Fruit fly (Drosophila melanogaster) whole organism, embryonic: ENCODE results near the gene CG31404.

Experiments used
- ATbp ChIP-seq: fragments of 200-800 bp; sonication (Bioruptor generic); optimal IDR thresholded peaks from 2 replicates; lab custom pipeline; 2017; ENCODE audit warnings: missing biosample characterization, mild to moderate bottlenecking, missing genetic modification characterization, missing genetic modification reagents
- Blimp-1 ChIP-seq: fragments of 200-800 bp; sonication (Bioruptor generic); optimal IDR thresholded peaks from 3 replicates; lab custom pipeline; 2018; ENCODE audit warnings: missing biosample characterization, missing genetic modification characterization, mild to moderate bottlenecking, moderate library complexity, missing genetic modification reagents
- CG10654 ChIP-seq: fragments of 200-800 bp; sonication (Bioruptor generic); optimal IDR thresholded peaks from 2 replicates; lab custom pipeline; 2016; ENCODE audit warnings: missing biosample characterization, missing genetic modification characterization
- CG11247 ChIP-seq: fragments of 200-800 bp; sonication (Bioruptor generic); IDR thresholded peaks from 2 replicates; pipeline ENCODE4 v1.3.6; 2022; ENCODE audit warnings: missing biosample characterization, missing genetic modification characterization
- CG11696 ChIP-seq: fragments of 200-800 bp; sonication (Bioruptor generic); IDR thresholded peaks from 2 replicates; pipeline ENCODE4 v1.3.6; 2022; ENCODE audit warnings: missing biosample characterization, missing genetic modification characterization
- CG12236 ChIP-seq: fragments of 200-800 bp; sonication (Bioruptor generic); optimal IDR thresholded peaks from 2 replicates; lab custom pipeline; 2016; ENCODE audit warnings: missing biosample characterization, missing genetic modification characterization
- CG13775 ChIP-seq: fragments of 200-800 bp; sonication (Bioruptor generic); optimal IDR thresholded peaks from 3 replicates; lab custom pipeline; 2017; ENCODE audit warnings: missing biosample characterization, mild to moderate bottlenecking, missing genetic modification characterization
- CG15269 ChIP-seq: fragments of 200-800 bp; sonication (Bioruptor generic); optimal IDR thresholded peaks from 2 replicates; lab custom pipeline; 2018; ENCODE audit warnings: missing biosample characterization, mild to moderate bottlenecking, missing genetic modification characterization, moderate library complexity
- CG15601 ChIP-seq: fragments of 200-800 bp; sonication (Bioruptor generic); optimal IDR thresholded peaks from 3 replicates; lab custom pipeline; 2019; ENCODE audit warnings: missing biosample characterization, mild to moderate bottlenecking, missing genetic modification characterization, moderate library complexity
- CG17328 ChIP-seq: fragments of 200-800 bp; sonication (Bioruptor generic); IDR thresholded peaks from 2 replicates; pipeline ENCODE4 v1.3.6; 2022; ENCODE audit warnings: missing biosample characterization, missing genetic modification characterization
- CG17359 ChIP-seq: fragments of 200-800 bp; sonication (Bioruptor generic); optimal IDR thresholded peaks from 3 replicates; lab custom pipeline; 2018; ENCODE audit warnings: missing biosample characterization, mild to moderate bottlenecking, missing genetic modification characterization, moderate library complexity
- CG1792 ChIP-seq: fragments of 200-800 bp; sonication (Bioruptor generic); optimal IDR thresholded peaks from 2 replicates; lab custom pipeline; 2016; ENCODE audit warnings: missing biosample characterization, missing genetic modification characterization
- CG18262 ChIP-seq: fragments of 200-800 bp; optimal IDR thresholded peaks from 3 replicates; lab custom pipeline; 2019; ENCODE audit warnings: missing biosample characterization, mild to moderate bottlenecking, missing genetic modification characterization, moderate library complexity
- CG30403 ChIP-seq: fragments of 200-800 bp; sonication (Bioruptor generic); optimal IDR thresholded peaks from 3 replicates; lab custom pipeline; 2016; ENCODE audit warnings: missing biosample characterization, missing genetic modification characterization
- CG31224 ChIP-seq: fragments of 200-800 bp; sonication (Bioruptor generic); IDR thresholded peaks from 2 replicates; pipeline ENCODE4 v1.3.6; 2022; ENCODE audit warnings: missing biosample characterization, missing genetic modification characterization
- CG34224 ChIP-seq: fragments of 200-800 bp; sonication (Bioruptor generic); IDR thresholded peaks from 3 replicates; pipeline ENCODE4 v1.3.6; 2022; ENCODE audit warnings: missing biosample characterization, missing genetic modification characterization; ENCODE audit not compliant: partially characterized antibody
- CG43689 ChIP-seq: fragments of 200-800 bp; sonication (Bioruptor generic); IDR thresholded peaks from 2 replicates; pipeline ENCODE4 v1.3.6; 2022; ENCODE audit warnings: missing biosample characterization, missing genetic modification characterization
- CG7745 ChIP-seq: fragments of 200-800 bp; sonication (Bioruptor generic); optimal IDR thresholded peaks from 2 replicates; lab custom pipeline; 2018; ENCODE audit warnings: missing biosample characterization, mild to moderate bottlenecking, missing genetic modification characterization, moderate library complexity
- Dip3 ChIP-seq: fragments of 200-800 bp; sonication (Bioruptor generic); optimal IDR thresholded peaks from 3 replicates; lab custom pipeline; 2016; ENCODE audit warnings: missing biosample characterization, missing genetic modification characterization
- HLH54F ChIP-seq: fragments of 200-800 bp; sonication (Bioruptor generic); optimal IDR thresholded peaks from 3 replicates; lab custom pipeline; 2016; ENCODE audit warnings: missing biosample characterization, missing genetic modification characterization
- Hmr ChIP-seq: fragments of 200-800 bp; sonication (Bioruptor generic); optimal IDR thresholded peaks from 3 replicates; lab custom pipeline; 2017; ENCODE audit warnings: mild to moderate bottlenecking, missing biosample characterization, missing genetic modification reagents, missing genetic modification characterization
- Kr ChIP-seq: fragments of 200-800 bp; sonication (Bioruptor generic); optimal IDR thresholded peaks from 2 replicates; lab custom pipeline; 2017; ENCODE audit warnings: missing biosample characterization, mild to moderate bottlenecking, missing genetic modification characterization
- Nf-YA ChIP-seq: fragments of 200-800 bp; sonication (Bioruptor generic); IDR thresholded peaks from 2 replicates; pipeline ENCODE4 v1.3.6; 2022; ENCODE audit warnings: missing biosample characterization, missing genetic modification characterization
- PHDP ChIP-seq: fragments of 200-800 bp; sonication (Bioruptor generic); optimal IDR thresholded peaks from 3 replicates; lab custom pipeline; 2018; ENCODE audit warnings: missing biosample characterization, mild to moderate bottlenecking, missing genetic modification characterization, moderate library complexity
- Six4 ChIP-seq: fragments of 200-800 bp; sonication (Bioruptor generic); optimal IDR thresholded peaks from 2 replicates; lab custom pipeline; 2016; ENCODE audit warnings: missing biosample characterization, missing genetic modification characterization
- Taf1 ChIP-seq: fragments of 200-800 bp; sonication (Bioruptor generic); IDR thresholded peaks from 2 replicates; pipeline ENCODE4 v1.3.6; 2022; ENCODE audit warnings: missing biosample characterization, missing genetic modification characterization
- YL-1 ChIP-seq: fragments of 200-800 bp; sonication (Bioruptor generic); optimal IDR thresholded peaks from 3 replicates; lab custom pipeline; 2017; ENCODE audit warnings: missing biosample characterization, mild to moderate bottlenecking, missing genetic modification characterization
- ap ChIP-seq: fragments of 200-800 bp; sonication (Bioruptor generic); IDR thresholded peaks from 2 replicates; pipeline ENCODE4 v1.3.6; 2022; ENCODE audit warnings: missing biosample characterization, missing genetic modification characterization
- ato ChIP-seq: fragments of 200-800 bp; sonication (Bioruptor generic); IDR thresholded peaks from 2 replicates; pipeline ENCODE4 v1.3.6; 2022; ENCODE audit warnings: missing biosample characterization, missing genetic modification characterization; ENCODE audit not compliant: partially characterized antibody
- az2 ChIP-seq: fragments of 200-800 bp; sonication (Bioruptor generic); optimal IDR thresholded peaks from 3 replicates; lab custom pipeline; 2016; ENCODE audit warnings: missing biosample characterization, missing genetic modification characterization
- bigmax ChIP-seq: fragments of 200-800 bp; sonication (Bioruptor generic); optimal IDR thresholded peaks from 2 replicates; lab custom pipeline; 2018; ENCODE audit warnings: missing biosample characterization, mild to moderate bottlenecking, missing genetic modification characterization
- chif ChIP-seq, 2 experiments: fragments of 200-800 bp; sonication (Bioruptor generic); optimal IDR thresholded peaks; 3 replicates each; lab custom pipeline; 2016; ENCODE audit warnings: missing biosample characterization in 2 of 2, missing genetic modification characterization in 2 of 2
- cwo ChIP-seq: fragments of 200-800 bp; sonication (Bioruptor generic); optimal IDR thresholded peaks from 3 replicates; lab custom pipeline; 2017; ENCODE audit warnings: missing biosample characterization, missing genetic modification characterization, mild to moderate bottlenecking, moderate library complexity, missing genetic modification reagents
- dan ChIP-seq: fragments of 200-800 bp; sonication (Bioruptor generic); IDR thresholded peaks from 2 replicates; pipeline ENCODE4 v1.3.6; 2022; ENCODE audit warnings: missing biosample characterization, missing genetic modification characterization
- gem ChIP-seq: fragments of 200-800 bp; sonication (Bioruptor generic); optimal IDR thresholded peaks from 2 replicates; lab custom pipeline; 2019; ENCODE audit warnings: missing biosample characterization, mild to moderate bottlenecking, missing genetic modification characterization, moderate library complexity
- ken ChIP-seq: fragments of 200-800 bp; sonication (Bioruptor generic); IDR thresholded peaks from 3 replicates; pipeline ENCODE4 v1.3.6; 2022; ENCODE audit warnings: missing biosample characterization, missing genetic modification characterization
- knrl ChIP-seq: fragments of 200-800 bp; sonication (Bioruptor generic); IDR thresholded peaks from 3 replicates; pipeline ENCODE4 v1.3.6; 2022; ENCODE audit warnings: missing biosample characterization, missing genetic modification characterization; ENCODE audit not compliant: partially characterized antibody
- mam ChIP-seq: fragments of 200-800 bp; sonication (Bioruptor generic); optimal IDR thresholded peaks from 3 replicates; lab custom pipeline; 2016; ENCODE audit warnings: missing biosample characterization, missing genetic modification characterization
- nerfin-1 ChIP-seq: fragments of 200-800 bp; sonication (Bioruptor generic); optimal IDR thresholded peaks from 3 replicates; lab custom pipeline; 2019; ENCODE audit warnings: missing biosample characterization, mild to moderate bottlenecking, missing genetic modification characterization, moderate library complexity
- nmo ChIP-seq: fragments of 200-800 bp; sonication (Bioruptor generic); optimal IDR thresholded peaks from 2 replicates; lab custom pipeline; 2018; ENCODE audit warnings: missing biosample characterization, mild to moderate bottlenecking, missing genetic modification characterization, moderate library complexity
- org-1 ChIP-seq: fragments of 200-800 bp; sonication (Bioruptor generic); optimal IDR thresholded peaks from 2 replicates; lab custom pipeline; 2017; ENCODE audit warnings: missing biosample characterization, missing genetic modification characterization
- otp ChIP-seq: fragments of 200-800 bp; sonication (Bioruptor generic); IDR thresholded peaks from 3 replicates; pipeline ENCODE4, ENCODE4 v1.3.6; 2022; ENCODE audit warnings: missing biosample characterization, missing genetic modification characterization
- scrt ChIP-seq: fragments of 200-800 bp; sonication (Bioruptor generic); optimal IDR thresholded peaks from 2 replicates; lab custom pipeline; 2018; ENCODE audit warnings: missing biosample characterization, mild to moderate bottlenecking, missing genetic modification characterization, moderate library complexity
- sqz ChIP-seq: fragments of 200-800 bp; sonication (Bioruptor generic); optimal IDR thresholded peaks from 3 replicates; lab custom pipeline; 2018; ENCODE audit warnings: missing biosample characterization, mild to moderate bottlenecking, missing genetic modification characterization
- sug ChIP-seq: fragments of 200-800 bp; optimal IDR thresholded peaks from 2 replicates; lab custom pipeline; 2019; ENCODE audit warnings: missing biosample characterization, mild to moderate bottlenecking, missing genetic modification characterization, moderate library complexity
- tll ChIP-seq, 2 experiments: fragments of 200-800 bp in 1 of 2; fragments of >200 bp in 1 of 2; sonication (Bioruptor generic) in 1 of 2; optimal IDR thresholded peaks; 2 replicates each; lab custom pipeline; 2017 to 2019; ENCODE audit warnings: missing biosample characterization in 2 of 2, missing genetic modification characterization in 2 of 2, mild to moderate bottlenecking in 1 of 2, moderate library complexity in 1 of 2
- tna ChIP-seq: fragments of 200-800 bp; sonication (Bioruptor generic); IDR thresholded peaks from 2 replicates; pipeline ENCODE4 v1.3.6; 2022; ENCODE audit warnings: missing biosample characterization, missing genetic modification characterization; ENCODE audit not compliant: partially characterized antibody
- twi ChIP-seq: fragments of 200-800 bp; optimal IDR thresholded peaks from 2 replicates; lab custom pipeline; 2019; ENCODE audit warnings: missing biosample characterization, mild to moderate bottlenecking, missing genetic modification characterization, moderate library complexity
- vnd ChIP-seq: fragments of 200-800 bp; sonication (Bioruptor generic); IDR thresholded peaks from 3 replicates; pipeline ENCODE4 v1.3.6; 2022; ENCODE audit warnings: missing biosample characterization, missing genetic modification characterization; ENCODE audit not compliant: partially characterized antibody
- z ChIP-seq: fragments of 200-800 bp; sonication (Bioruptor generic); IDR thresholded peaks from 3 replicates; pipeline ENCODE4 v1.3.6; 2022; ENCODE audit warnings: missing biosample characterization, missing genetic modification characterization

The CG31404 gene

DNA sequence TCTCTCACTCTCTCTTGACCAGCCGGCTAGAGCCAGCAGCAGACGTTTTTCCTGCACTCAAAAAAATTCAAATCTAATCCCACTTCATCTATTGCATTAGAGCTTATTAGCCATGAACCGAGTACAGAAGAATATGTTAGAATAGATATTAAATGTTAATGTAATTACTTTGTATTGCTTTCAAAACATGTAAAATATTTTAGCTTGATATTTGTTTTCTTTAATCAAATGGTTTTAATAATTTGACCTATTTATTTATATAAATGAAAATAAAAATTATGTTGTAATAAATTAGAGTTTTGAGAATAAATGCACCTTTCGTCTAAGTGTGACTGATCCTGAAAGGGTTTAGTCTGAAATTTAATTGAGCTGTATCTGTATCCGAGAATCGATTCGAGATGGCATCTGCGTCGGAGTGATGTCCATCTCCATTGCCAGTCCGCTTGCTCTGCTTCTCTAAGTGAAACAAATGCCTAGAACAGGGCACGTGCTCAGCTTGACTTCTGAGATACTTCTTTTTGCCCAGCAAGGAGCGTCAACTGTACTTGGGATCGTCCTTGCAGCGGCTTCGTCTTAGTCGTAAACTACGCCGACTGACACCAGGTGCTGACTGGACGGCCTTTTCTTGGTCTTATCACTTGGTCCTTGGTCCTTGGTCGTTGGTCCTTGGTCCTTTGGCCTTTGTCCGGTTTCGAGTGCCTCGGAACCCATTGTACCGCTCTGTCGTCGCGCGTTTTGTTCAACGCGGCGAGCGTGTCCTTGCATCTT lies 35.3 kb downstream of the CG31404 start (continued):
- TF ChIP-seq Dip3 (GFP tag; lab: Kevin White, UChicago) (no peak), CG43689 (GFP tag; lab: Robert Waterston, UW) (no peak), sqz (GFP tag; lab: Kevin White, UChicago) (no peak), Nf-YA (GFP tag; lab: Robert Waterston, UW) (no peak), ken (GFP tag; lab: Robert Waterston, UW) (no peak), gem (tag; lab: Kevin White, UChicago) (peak; percentile 4), CG10654 (GFP tag; lab: Kevin White, UChicago) (no peak), knrl (GFP tag; lab: Robert Waterston, UW) (no peak), dan (no peak), z (no peak), ato (no peak), twi (tag; lab: Kevin White, UChicago) (peak; percentile 42), CG34224 (GFP tag; lab: Robert Waterston, UW) (no peak), CG11696 (GFP tag; lab: Robert Waterston, UW) (no peak), CG15269 (no peak), Kr (GFP tag; lab: Kevin White, UChicago) (peak; percentile 31), sug (no peak), YL-1 (GFP tag; lab: Kevin White, UChicago) (no peak), CG17359 (no peak), Hmr (no peak), nerfin-1 (tag; lab: Kevin White, UChicago) (no peak), nmo (GFP tag; lab: Kevin White, UChicago) (no peak), Blimp-1 (GFP tag; lab: Kevin White, UChicago) (no peak), mam (GFP tag; lab: Kevin White, UChicago) (no peak), otp (GFP tag; lab: Robert Waterston, UW) (no peak), Six4 (GFP tag; lab: Kevin White, UChicago) (no peak), CG12236 (GFP tag; lab: Kevin White, UChicago) (no peak), CG18262 (peak; percentile 38), CG11247 (GFP tag; lab: Robert Waterston, UW) (no peak), ap (no peak), cwo (GFP tag; lab: Kevin White, UChicago) (no peak), bigmax (GFP tag; lab: Kevin White, UChicago) (no peak), vnd (GFP tag; lab: Robert Waterston, UW) (no peak), HLH54F (no peak), CG7745 (no peak)

DNA sequence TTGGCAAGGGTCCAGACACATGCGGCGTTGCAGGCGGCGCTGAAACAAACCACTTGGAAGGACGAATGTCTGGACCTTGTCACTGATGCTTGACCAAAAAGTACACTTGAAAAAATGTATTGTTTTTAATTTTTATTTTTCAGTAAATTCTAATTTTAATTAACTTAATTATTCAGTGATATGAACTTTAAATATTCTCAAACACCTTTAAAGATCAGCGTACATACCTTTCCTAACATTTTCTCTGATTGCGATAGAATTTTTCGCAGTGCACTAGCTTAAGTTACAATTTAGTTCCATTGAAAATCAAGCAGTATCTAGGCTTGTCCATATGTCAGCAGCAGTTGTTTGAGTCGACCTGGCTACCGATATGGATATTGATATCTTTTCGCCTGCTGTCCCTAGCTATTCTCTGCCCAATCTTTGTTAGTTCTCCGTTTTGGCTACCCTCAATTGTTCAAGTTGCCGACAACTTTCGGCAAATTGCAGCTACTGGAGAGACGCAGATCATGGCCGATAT lies 36.6 kb downstream of the CG31404 start:
- no peak for TF ChIP-seq CG1792 (GFP tag; lab: Kevin White, UChicago)
- TF ChIP-seq CG30403 (GFP tag; lab: Kevin White, UChicago): peak; percentile 3
- no peak for TF ChIP-seq tna (GFP tag; lab: Robert Waterston, UW)
- TF ChIP-seq CG15601 (tag; lab: Kevin White, UChicago): no peak
- no peak for TF ChIP-seq az2 (GFP tag; lab: Kevin White, UChicago)
- peak in 1 of 2 experiments; percentile 91 for TF ChIP-seq tll (GFP tag; optimal IDR thresholded peaks at IDR 0.05; lab: Kevin White, UChicago)
- 0 out of 2 replicates have a peak, but pooled peaks have one; percentile 24 for TF ChIP-seq CG17328 (GFP tag; lab: Robert Waterston, UW)
- TF ChIP-seq PHDP (tag; lab: Kevin White, UChicago): no peak
- no peak for TF ChIP-seq Taf1 (GFP tag; lab: Robert Waterston, UW)
- no peak for TF ChIP-seq CG31224 (GFP tag; lab: Robert Waterston, UW)
- no peak for TF ChIP-seq ap
- TF ChIP-seq org-1: no peak
- TF ChIP-seq ATbp: no peak
- TF ChIP-seq CG13775 (GFP tag; lab: Kevin White, UChicago): peak; percentile 47
- TF ChIP-seq chif (GFP tag; optimal IDR thresholded peaks at IDR 0.05; lab: Kevin White, UChicago): peak; percentile 16 to 56
- no peak for TF ChIP-seq scrt (GFP tag; lab: Kevin White, UChicago)
- no peak for TF ChIP-seq bigmax (GFP tag; lab: Kevin White, UChicago)
- TF ChIP-seq CG11247 (GFP tag; lab: Robert Waterston, UW): no peak
